Worm (Caenorhabditis elegans): ENCODE measurements around the gene T13G4.4.

DNA sequence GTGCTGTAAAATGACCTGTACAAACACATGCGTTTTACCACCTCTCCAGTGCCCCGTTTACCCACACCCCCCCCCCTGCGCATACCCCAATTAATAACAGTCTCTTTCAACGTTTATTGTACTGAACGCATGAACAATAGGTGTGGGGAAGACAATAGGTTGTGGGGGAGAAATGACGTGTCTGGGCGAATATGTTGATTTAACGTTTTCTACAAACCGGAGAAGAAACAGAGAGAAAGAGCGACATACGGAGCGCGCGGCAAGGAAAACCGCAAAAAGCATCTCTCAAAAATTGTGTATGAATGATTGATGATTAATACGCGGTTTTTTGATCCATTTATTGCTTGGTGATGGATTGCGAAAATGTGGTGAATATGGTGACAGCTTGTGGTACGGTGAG is 32.4 kb upstream of the T13G4.4 start:
- TF ChIP-seq lir-3 (tag; optimal IDR thresholded peaks at IDR 0.05) (no peak), zfp-2 (tag; optimal IDR thresholded peaks at IDR 0.05) (no peak), duxl-1 (tag; optimal IDR thresholded peaks at IDR 0.05; ENCODE audit: poor library complexity) (no peak), ztf-7 (tag; optimal IDR thresholded peaks at IDR 0.05) (no peak), jun-1 (tag; optimal IDR thresholded peaks at IDR 0.05) (no peak), ama-1 (optimal IDR thresholded peaks at IDR 0.05) (no peak), set-16 (GFP tag; IDR thresholded peaks at IDR 0.05) (no peak)
